Fruit fly (Drosophila melanogaster): ENCODE results near the gene Jhbp7.
A peak's percentile ranks its signal among the peaks of the same experiment; 100 is the strongest.

Jhbp7 gene

dm6 chr3R:25232271-25232989 lies 5.0 kb upstream of the Jhbp7 start, which contains the start of gene Cad96Cb (continued):
- peak; percentile 76 for TF ChIP-seq Blimp-1 (GFP tag; optimal IDR thresholded peaks at IDR 0.05)
- TF ChIP-seq CG4318 (GFP tag; optimal IDR thresholded peaks at IDR 0.05), result peak; percentile 95
- peak; percentile 92 for TF ChIP-seq Sox102F (GFP tag; optimal IDR thresholded peaks at IDR 0.05)
- peak; percentile 87 for TF ChIP-seq CG6854 (GFP tag; optimal IDR thresholded peaks at IDR 0.05)
- TF ChIP-seq Eip75B (GFP tag; optimal IDR thresholded peaks at IDR 0.05), result peak; percentile 91
- TF ChIP-seq topi (GFP tag; optimal IDR thresholded peaks at IDR 0.05), result peak; percentile 95
- TF ChIP-seq ss (GFP tag; optimal IDR thresholded peaks at IDR 0.05), result peak; percentile 92
- peak; percentile 80; the same call in 2 of the 3 replicates for TF ChIP-seq eg (GFP tag; IDR thresholded peaks at IDR 0.05)
- peak; percentile 50 for TF ChIP-seq Eip93F (GFP tag; optimal IDR thresholded peaks at IDR 0.05)
- peak; percentile 93 for TF ChIP-seq CG11762 (GFP tag; optimal IDR thresholded peaks at IDR 0.05; ENCODE audit: insufficient read depth)
- peak; percentile 93 for TF ChIP-seq CG6808 (GFP tag; optimal IDR thresholded peaks at IDR 0.05)
- peak; percentile 92 for TF ChIP-seq Lpt (GFP tag; optimal IDR thresholded peaks at IDR 0.05)
- TF ChIP-seq esn (GFP tag; optimal IDR thresholded peaks at IDR 0.05), result peak; percentile 95
- peak; percentile 83 for TF ChIP-seq Ets96B (tag; optimal IDR thresholded peaks at IDR 0.05)
- peak; percentile 84 for TF ChIP-seq Sox15 (GFP tag; optimal IDR thresholded peaks at IDR 0.05)
- TF ChIP-seq Met (GFP tag; optimal IDR thresholded peaks at IDR 0.05), result peak; percentile 95
- peak; percentile 89 for TF ChIP-seq fd59A (GFP tag; optimal IDR thresholded peaks at IDR 0.05)
- peak; percentile 91 for TF ChIP-seq dac (GFP tag; optimal IDR thresholded peaks at IDR 0.05)
- TF ChIP-seq CG9139 (GFP tag; optimal IDR thresholded peaks at IDR 0.05), result peak; percentile 79
- TF ChIP-seq vri (GFP tag; optimal IDR thresholded peaks at IDR 0.05), result peak; percentile 79
- peak; percentile 91 for TF ChIP-seq acj6 (GFP tag; optimal IDR thresholded peaks at IDR 0.05)
- TF ChIP-seq CG8119 (GFP tag; IDR thresholded peaks at IDR 0.05), result peak; percentile 94
- peak; percentile 94 for TF ChIP-seq Sox14 (GFP tag; optimal IDR thresholded peaks at IDR 0.05)
- peak; percentile 93 for TF ChIP-seq spab (GFP tag; optimal IDR thresholded peaks at IDR 0.05)
- peak; percentile 90 for TF ChIP-seq CG6792 (GFP tag; optimal IDR thresholded peaks at IDR 0.05)
- TF ChIP-seq CG7368 (GFP tag; optimal IDR thresholded peaks at IDR 0.05), result peak; percentile 80
- peak; percentile 85 for TF ChIP-seq CG11902 (GFP tag; optimal IDR thresholded peaks at IDR 0.05)
- peak; percentile 79 for TF ChIP-seq Gug (GFP tag; IDR thresholded peaks at IDR 0.05)
- TF ChIP-seq CG1621 (tag; optimal IDR thresholded peaks at IDR 0.05), result peak; percentile 71
- TF ChIP-seq Hr39 (GFP tag; optimal IDR thresholded peaks at IDR 0.05), result peak; percentile 92
- TF ChIP-seq CG8632 (GFP tag; optimal IDR thresholded peaks at IDR 0.05), result peak; percentile 89
- peak; percentile 90 for TF ChIP-seq CG3032 (tag; optimal IDR thresholded peaks at IDR 0.05)
- TF ChIP-seq Hr38 (GFP tag; optimal IDR thresholded peaks at IDR 0.05), result peak; percentile 12
- peak; percentile 93 for TF ChIP-seq achi (GFP tag; optimal IDR thresholded peaks at IDR 0.05)
- TF ChIP-seq fkh (GFP tag; optimal IDR thresholded peaks at IDR 0.05), result no peak
- TF ChIP-seq Eip78C (GFP tag), result peak; percentile 99
- TF ChIP-seq CG15336 (GFP tag; IDR thresholded peaks at IDR 0.05), result peak; percentile 90
- peak; percentile 92 for TF ChIP-seq CG31627 (GFP tag; optimal IDR thresholded peaks at IDR 0.05)

- no peak for TF ChIP-seq CG15336 (GFP tag; IDR thresholded peaks at IDR 0.05)
- TF ChIP-seq Sox15 (GFP tag; optimal IDR thresholded peaks at IDR 0.05), result no peak
- TF ChIP-seq CG1621 (tag; optimal IDR thresholded peaks at IDR 0.05), result peak; percentile 45
- TF ChIP-seq CG16779 (tag; optimal IDR thresholded peaks at IDR 0.05), result no peak
- TF ChIP-seq fd59A (GFP tag; optimal IDR thresholded peaks at IDR 0.05), result no peak
- no peak for TF ChIP-seq pdm3 (GFP tag; optimal IDR thresholded peaks at IDR 0.05)
- no peak for TF ChIP-seq CG3032 (tag; optimal IDR thresholded peaks at IDR 0.05)
- TF ChIP-seq Sox102F (GFP tag; optimal IDR thresholded peaks at IDR 0.05), result no peak
These were observed 2.1 kb upstream of the Jhbp7 start, which contains the start of gene Sil1 for dm6 chr3R:25235362-25235761. TSS of gene Sil1 (minus strand) at chr3R:25235529.
